Worm (Caenorhabditis elegans) whole organism, L3 larva: Measurements from ENCODE around the gene str-129.

Experiments used
- aly-2 ChIP-seq: fragments of 150-350 bp; optimal IDR thresholded peaks from 2 replicates; lab custom pipeline; 2014; ENCODE audit warnings: missing biosample characterization, missing genetic modification characterization
- fkh-10 ChIP-seq: sonication (generic microtip); optimal IDR thresholded peaks from 2 replicates; lab custom pipeline; 2017; ENCODE audit warnings: missing biosample characterization, missing genetic modification reagents, missing genetic modification characterization
- lin-39 ChIP-seq: fragments of 150-350 bp; optimal IDR thresholded peaks from 2 replicates; lab custom pipeline; 2018; ENCODE audit warnings: missing biosample characterization, missing genetic modification reagents, missing genetic modification characterization
- pqm-1 ChIP-seq: fragments of 150-350 bp; optimal IDR thresholded peaks from 2 replicates; lab custom pipeline; 2017; ENCODE audit warnings: missing biosample characterization, missing genetic modification characterization, inconsistent platforms
- skn-1 ChIP-seq: fragments of 150-350 bp; optimal IDR thresholded peaks from 2 replicates; lab custom pipeline; 2014; ENCODE audit warnings: missing biosample characterization, missing genetic modification characterization
- snpc-4 ChIP-seq: fragments of 150-350 bp; optimal IDR thresholded peaks from 2 replicates; lab custom pipeline; 2014; ENCODE audit warnings: missing biosample characterization, missing genetic modification characterization
- ztf-4 ChIP-seq: fragments of 150-350 bp; optimal IDR thresholded peaks from 2 replicates; lab custom pipeline; 2014; ENCODE audit warnings: missing biosample characterization, missing genetic modification characterization

DNA sequence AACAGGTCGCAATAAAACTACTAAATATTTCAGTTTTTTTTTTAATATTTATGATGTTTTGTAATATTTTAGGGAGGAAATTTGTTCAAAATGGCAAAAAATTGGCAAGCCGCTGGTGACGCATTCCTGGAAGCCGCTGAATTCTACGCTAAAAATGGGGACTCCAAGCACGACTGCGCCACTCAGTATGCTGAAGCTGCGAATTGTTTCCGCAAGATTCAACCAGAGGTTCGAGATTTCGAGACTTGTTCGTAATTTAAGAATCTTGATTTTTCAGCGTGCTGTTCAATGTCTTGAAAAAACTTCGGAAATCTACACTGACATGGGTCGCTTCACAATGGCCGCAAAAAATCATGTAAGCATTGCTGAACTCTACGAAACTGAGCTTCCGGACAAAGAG lies 39.3 kb upstream of the str-129 start:
- no peak for TF ChIP-seq pqm-1 (tag; lab: Kevin White, UChicago)
- TF ChIP-seq lin-39 (tag; lab: Kevin White, UChicago) = no peak
- no peak for TF ChIP-seq aly-2
- no peak for TF ChIP-seq snpc-4 (tag; lab: Kevin White, UChicago)
- TF ChIP-seq fkh-10 (GFP tag; lab: Kevin White, UChicago) = no peak
- no peak for TF ChIP-seq ztf-4
- no peak for TF ChIP-seq skn-1 (tag; lab: Kevin White, UChicago)
